Fruit fly (Drosophila melanogaster) whole organism, embryonic: ENCODE results near the gene Sytbeta.

ENCODE experiments used
- CG10147 ChIP-seq: fragments of 200-800 bp; sonication (Bioruptor generic); optimal IDR thresholded peaks from 2 replicates; lab custom pipeline; 2019; ENCODE audit warnings: missing biosample characterization, mild to moderate bottlenecking, missing genetic modification characterization, moderate library complexity
- CG1024 ChIP-seq: fragments of 200-800 bp; sonication (Bioruptor generic); IDR thresholded peaks from 2 replicates; pipeline ENCODE4 v1.3.6; 2022; ENCODE audit warnings: missing biosample characterization, missing genetic modification characterization
- CG10565 ChIP-seq: fragments of 200-800 bp; sonication (Bioruptor generic); optimal IDR thresholded peaks from 3 replicates; lab custom pipeline; 2016; ENCODE audit warnings: missing biosample characterization, mild to moderate bottlenecking, missing genetic modification characterization
- CG10979 ChIP-seq: fragments of 200-800 bp; sonication (Bioruptor generic); optimal IDR thresholded peaks from 2 replicates; lab custom pipeline; 2018; ENCODE audit warnings: missing biosample characterization, mild to moderate bottlenecking, missing genetic modification characterization, moderate library complexity
- CG11456 ChIP-seq: fragments of 200-800 bp; sonication (Bioruptor generic); IDR thresholded peaks from 3 replicates; pipeline ENCODE4 v1.3.6; 2022; ENCODE audit warnings: missing biosample characterization, missing genetic modification characterization
- CG12942 ChIP-seq: fragments of 200-800 bp; sonication (Bioruptor generic); optimal IDR thresholded peaks from 3 replicates; lab custom pipeline; 2016; ENCODE audit warnings: missing biosample characterization, missing genetic modification characterization
- CG13894 ChIP-seq: fragments of 200-800 bp; sonication (Bioruptor generic); optimal IDR thresholded peaks from 3 replicates; lab custom pipeline; 2018; ENCODE audit warnings: missing biosample characterization, mild to moderate bottlenecking, missing genetic modification characterization, moderate library complexity
- CG15269 ChIP-seq: fragments of 200-800 bp; sonication (Bioruptor generic); optimal IDR thresholded peaks from 2 replicates; lab custom pipeline; 2018; ENCODE audit warnings: missing biosample characterization, mild to moderate bottlenecking, missing genetic modification characterization, moderate library complexity
- CG16813 ChIP-seq: fragments of 200-800 bp; sonication (Bioruptor generic); IDR thresholded peaks from 3 replicates; pipeline ENCODE4 v1.3.6; 2022; ENCODE audit warnings: missing biosample characterization, missing genetic modification characterization; ENCODE audit not compliant: partially characterized antibody
- CG18764 ChIP-seq: fragments of 200-800 bp; sonication (Bioruptor generic); optimal IDR thresholded peaks from 3 replicates; lab custom pipeline; 2016; ENCODE audit warnings: missing biosample characterization, missing genetic modification characterization
- CG2712 ChIP-seq: fragments of 200-800 bp; optimal IDR thresholded peaks from 3 replicates; lab custom pipeline; 2019; ENCODE audit warnings: missing biosample characterization, mild to moderate bottlenecking, missing genetic modification characterization, moderate library complexity
- CG31365 ChIP-seq: fragments of 200-800 bp; sonication (Bioruptor generic); optimal IDR thresholded peaks from 2 replicates; lab custom pipeline; 2018; ENCODE audit warnings: missing biosample characterization, mild to moderate bottlenecking, missing genetic modification characterization
- CG34224 ChIP-seq: fragments of 200-800 bp; sonication (Bioruptor generic); IDR thresholded peaks from 3 replicates; pipeline ENCODE4 v1.3.6; 2022; ENCODE audit warnings: missing biosample characterization, missing genetic modification characterization; ENCODE audit not compliant: partially characterized antibody
- CG8765 ChIP-seq: fragments of 200-800 bp; sonication (Bioruptor generic); IDR thresholded peaks from 2 replicates; pipeline ENCODE4 v1.3.6; 2022; ENCODE audit warnings: missing biosample characterization, missing genetic modification characterization
- Camta ChIP-seq: fragments of 200-800 bp; sonication (Bioruptor generic); optimal IDR thresholded peaks from 2 replicates; lab custom pipeline; 2016; ENCODE audit warnings: missing biosample characterization, missing genetic modification characterization
- CkIIα-i1 ChIP-seq: fragments of 200-800 bp; sonication (Bioruptor generic); IDR thresholded peaks from 2 replicates; pipeline ENCODE4 v1.3.6; 2022; ENCODE audit warnings: missing biosample characterization, missing genetic modification characterization
- CrebB ChIP-seq: fragments of 200-800 bp; sonication (Bioruptor generic); optimal IDR thresholded peaks from 3 replicates; lab custom pipeline; 2018; ENCODE audit warnings: missing biosample characterization, mild to moderate bottlenecking, missing genetic modification characterization
- Deaf1 ChIP-seq: fragments of 200-800 bp; optimal IDR thresholded peaks from 3 replicates; lab custom pipeline; 2019; ENCODE audit warnings: missing biosample characterization, mild to moderate bottlenecking, missing genetic modification characterization, moderate library complexity
- Dref ChIP-seq: fragments of 200-800 bp; sonication (Bioruptor generic); IDR thresholded peaks from 2 replicates; pipeline ENCODE4 v1.3.6; 2022; ENCODE audit warnings: missing biosample characterization, missing genetic modification characterization
- Elba2 ChIP-seq: fragments of 200-800 bp; sonication (Bioruptor generic); optimal IDR thresholded peaks from 3 replicates; lab custom pipeline; 2016; ENCODE audit warnings: missing biosample characterization, missing genetic modification characterization
- Fer1 ChIP-seq: fragments of 200-800 bp; sonication (Bioruptor generic); optimal IDR thresholded peaks from 2 replicates; lab custom pipeline; 2017; ENCODE audit warnings: missing biosample characterization, mild to moderate bottlenecking, missing genetic modification characterization
- Gsc ChIP-seq: fragments of 200-800 bp; sonication (Bioruptor generic); IDR thresholded peaks from 2 replicates; pipeline ENCODE4 v1.3.6; 2022; ENCODE audit warnings: missing biosample characterization, missing genetic modification characterization
- H15 ChIP-seq: fragments of 200-800 bp; sonication (Bioruptor generic); IDR thresholded peaks from 3 replicates; pipeline ENCODE4 v1.3.6; 2022; ENCODE audit warnings: missing biosample characterization, missing genetic modification characterization
- Hey ChIP-seq: fragments of 200-800 bp; sonication (Bioruptor generic); optimal IDR thresholded peaks from 3 replicates; lab custom pipeline; 2018; ENCODE audit warnings: missing biosample characterization, mild to moderate bottlenecking, missing genetic modification characterization
- MBD-R2 ChIP-seq: fragments of 200-800 bp; sonication (Bioruptor generic); IDR thresholded peaks from 2 replicates; pipeline ENCODE4 v1.3.6; 2022; ENCODE audit warnings: missing biosample characterization, missing genetic modification characterization
- Rx ChIP-seq: fragments of 200-800 bp; sonication (Bioruptor generic); IDR thresholded peaks from 2 replicates; pipeline ENCODE4 v1.3.6; 2022; ENCODE audit warnings: missing biosample characterization, missing genetic modification characterization
- Six4 ChIP-seq: fragments of 200-800 bp; sonication (Bioruptor generic); optimal IDR thresholded peaks from 2 replicates; lab custom pipeline; 2016; ENCODE audit warnings: missing biosample characterization, missing genetic modification characterization
- Sox102F ChIP-seq: fragments of 200-800 bp; sonication (Bioruptor generic); optimal IDR thresholded peaks from 2 replicates; lab custom pipeline; 2018; ENCODE audit warnings: missing biosample characterization, mild to moderate bottlenecking, missing genetic modification characterization, moderate library complexity
- Vsx1 ChIP-seq: fragments of 200-800 bp; sonication (Bioruptor generic); optimal IDR thresholded peaks from 2 replicates; lab custom pipeline; 2017; ENCODE audit warnings: missing biosample characterization, mild to moderate bottlenecking, missing genetic modification characterization, missing genetic modification reagents
- ap ChIP-seq: fragments of 200-800 bp; sonication (Bioruptor generic); IDR thresholded peaks from 2 replicates; pipeline ENCODE4 v1.3.6; 2022; ENCODE audit warnings: missing biosample characterization, missing genetic modification characterization
- ato ChIP-seq: fragments of 200-800 bp; sonication (Bioruptor generic); IDR thresholded peaks from 2 replicates; pipeline ENCODE4 v1.3.6; 2022; ENCODE audit warnings: missing biosample characterization, missing genetic modification characterization; ENCODE audit not compliant: partially characterized antibody
- cad ChIP-seq: fragments of >200 bp; optimal IDR thresholded peaks from 2 replicates; lab custom pipeline; 2017; ENCODE audit warnings: missing biosample characterization, missing genetic modification characterization
- chinmo ChIP-seq: fragments of 200-800 bp; sonication (Bioruptor generic); IDR thresholded peaks from 4 replicates; pipeline ENCODE4 v1.3.6; 2022; ENCODE audit warnings: missing biosample characterization, missing genetic modification characterization; ENCODE audit not compliant: partially characterized antibody
- dati ChIP-seq: fragments of 200-800 bp; sonication (Bioruptor generic); IDR thresholded peaks from 2 replicates; pipeline ENCODE4 v1.3.6; 2022; ENCODE audit warnings: missing biosample characterization, missing genetic modification characterization
- dm ChIP-seq: fragments of 200-800 bp; sonication (Bioruptor generic); optimal IDR thresholded peaks from 3 replicates; lab custom pipeline; 2016; ENCODE audit warnings: missing biosample characterization, missing genetic modification characterization
- dysf ChIP-seq: fragments of 200-800 bp; sonication (Bioruptor generic); IDR thresholded peaks from 3 replicates; pipeline ENCODE4 v1.3.6; 2022; ENCODE audit warnings: missing biosample characterization, missing genetic modification characterization
- jing ChIP-seq: fragments of 200-800 bp; sonication (Bioruptor generic); optimal IDR thresholded peaks from 2 replicates; lab custom pipeline; 2018; ENCODE audit warnings: missing biosample characterization, mild to moderate bottlenecking, missing genetic modification characterization
- lab ChIP-seq: fragments of 200-800 bp; sonication (Bioruptor generic); optimal IDR thresholded peaks from 3 replicates; lab custom pipeline; 2017; ENCODE audit warnings: missing biosample characterization, missing genetic modification characterization, mild to moderate bottlenecking, moderate library complexity, missing genetic modification reagents
- lola ChIP-seq, 3 experiments: fragments of >200 bp in 2 of 3; fragments of 200-800 bp in 1 of 3; sonication (Bioruptor generic) in 1 of 3; optimal IDR thresholded peaks; 2 replicates each; lab custom pipeline; 2017 to 2019; ENCODE audit warnings: missing biosample characterization in 3 of 3, missing genetic modification characterization in 3 of 3, mild to moderate bottlenecking in 1 of 3, moderate library complexity in 1 of 3
- mirr ChIP-seq: fragments of 200-800 bp; sonication (Bioruptor generic); optimal IDR thresholded peaks from 3 replicates; lab custom pipeline; 2018; ENCODE audit warnings: missing biosample characterization, mild to moderate bottlenecking, missing genetic modification characterization
- odd ChIP-seq: fragments of 200-800 bp; sonication (Bioruptor generic); optimal IDR thresholded peaks from 2 replicates; lab custom pipeline; 2017; ENCODE audit warnings: missing biosample characterization, mild to moderate bottlenecking, missing genetic modification characterization
- peb ChIP-seq: fragments of 200-800 bp; sonication (Bioruptor generic); IDR thresholded peaks from 2 replicates; pipeline ENCODE4 v1.3.6; 2022; ENCODE audit warnings: missing biosample characterization, missing genetic modification characterization
- rib ChIP-seq: fragments of 200-800 bp; sonication (Bioruptor generic); IDR thresholded peaks from 2 replicates; pipeline ENCODE4 v1.3.6; 2022; ENCODE audit warnings: missing biosample characterization, missing genetic modification characterization
- ro ChIP-seq: fragments of 200-800 bp; sonication (Bioruptor generic); IDR thresholded peaks from 2 replicates; pipeline ENCODE4 v1.3.6; 2022; ENCODE audit warnings: missing biosample characterization, missing genetic modification characterization
- salm ChIP-seq: fragments of 200-800 bp; sonication (Bioruptor generic); optimal IDR thresholded peaks from 2 replicates; lab custom pipeline; 2018; ENCODE audit warnings: missing biosample characterization, mild to moderate bottlenecking, missing genetic modification characterization
- schlank ChIP-seq: fragments of 200-800 bp; sonication (Bioruptor generic); optimal IDR thresholded peaks from 2 replicates; lab custom pipeline; 2018; ENCODE audit warnings: missing biosample characterization, mild to moderate bottlenecking, missing genetic modification characterization
- sens-2 ChIP-seq: fragments of 200-800 bp; sonication (Bioruptor generic); IDR thresholded peaks from 2 replicates; pipeline ENCODE4 v1.3.6; 2022; ENCODE audit warnings: missing biosample characterization, missing genetic modification characterization
- seq ChIP-seq: fragments of 200-800 bp; sonication (Bioruptor generic); IDR thresholded peaks from 2 replicates; pipeline ENCODE4 v1.3.6; 2022; ENCODE audit warnings: missing biosample characterization, missing genetic modification characterization
- unpg ChIP-seq: fragments of 200-800 bp; sonication (Bioruptor generic); optimal IDR thresholded peaks from 3 replicates; lab custom pipeline; 2018; ENCODE audit warnings: missing biosample characterization, mild to moderate bottlenecking, missing genetic modification characterization, moderate library complexity

Gene Sytbeta

DNA sequence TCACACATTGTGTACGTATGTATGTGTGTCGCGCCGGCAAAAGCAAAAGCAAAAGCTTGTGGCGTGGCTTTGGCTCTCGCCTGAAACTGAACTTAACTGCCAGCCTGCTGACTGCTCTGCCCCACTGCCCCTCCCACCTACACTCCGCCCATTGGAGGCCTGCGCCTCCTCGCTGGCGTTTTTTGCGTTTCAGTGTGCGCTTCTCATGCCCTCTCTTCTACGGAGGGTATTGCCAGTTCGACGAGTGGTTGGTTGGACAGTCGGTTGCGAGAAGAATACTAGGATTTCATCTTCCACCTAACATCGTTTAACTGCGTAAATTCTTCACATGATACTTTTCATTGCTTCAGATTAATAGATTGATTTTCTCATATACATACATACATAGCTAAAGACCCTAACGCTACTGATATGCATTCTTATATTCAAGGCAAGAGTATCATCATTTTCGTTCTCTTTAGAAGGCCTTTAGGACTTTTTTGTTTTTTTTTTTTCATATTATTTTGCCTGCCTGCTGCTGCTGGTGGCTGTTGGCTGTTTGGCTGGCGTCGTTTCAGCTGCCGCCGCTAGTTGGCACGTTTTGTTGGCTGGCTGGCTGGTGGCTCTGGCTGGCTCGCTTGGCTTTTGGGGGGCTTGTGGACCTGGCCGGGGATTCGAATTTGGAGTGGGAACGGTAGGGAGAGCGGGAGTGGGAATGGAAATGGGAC, 40.2 kb upstream of the Sytbeta start (continued):
- TF ChIP-seq Vsx1 (GFP tag; lab: Kevin White, UChicago) (peak; percentile 36), CG16813 (GFP tag; lab: Robert Waterston, UW) (no peak), CG10565 (no peak), Camta (GFP tag; lab: Kevin White, UChicago) (peak; percentile 45), CG12942 (GFP tag; lab: Kevin White, UChicago) (peak; percentile 41), MBD-R2 (GFP tag; lab: Robert Waterston, UW) (peak; percentile 34; the same call in 1 of the 2 replicates), CkIIα-i1 (GFP tag; lab: Robert Waterston, UW) (no peak), Gsc (GFP tag; lab: Robert Waterston, UW) (0 out of 2 replicates have a peak, but pooled peaks have one; percentile 36), mirr (no peak), ato (GFP tag; lab: Robert Waterston, UW) (no peak), CG10147 (GFP tag; lab: Kevin White, UChicago) (peak; percentile 35), seq (GFP tag; lab: Robert Waterston, UW) (no peak), CG2712 (tag; lab: Kevin White, UChicago) (peak; percentile 56), Elba2 (GFP tag; lab: Kevin White, UChicago) (no peak), CG10979 (tag; lab: Kevin White, UChicago) (peak; percentile 27), cad (GFP tag; lab: Kevin White, UChicago) (no peak), CG11456 (GFP tag; lab: Robert Waterston, UW) (no peak; the same call in 2 of the 3 replicates), CG1024 (no peak), rib (GFP tag; lab: Robert Waterston, UW) (peak; percentile 27; the same call in 1 of the 2 replicates), Six4 (GFP tag; lab: Kevin White, UChicago) (no peak), CG31365 (tag; lab: Kevin White, UChicago) (no peak), CrebB (tag; lab: Kevin White, UChicago) (no peak), chinmo (GFP tag; lab: Robert Waterston, UW) (no peak; the same call in 2 of the 4 replicates), Deaf1 (no peak), ro (GFP tag; lab: Robert Waterston, UW) (no peak; the same call in 1 of the 2 replicates), CG18764 (no peak), CG13894 (no peak), sens-2 (peak; percentile 44; the same call in 1 of the 2 replicates), dysf (GFP tag; lab: Robert Waterston, UW) (peak; percentile 75), CG15269 (tag; lab: Kevin White, UChicago) (peak; percentile 66), Sox102F (GFP tag; lab: Kevin White, UChicago) (peak; percentile 71), dati (GFP tag; lab: Robert Waterston, UW) (no peak), unpg (GFP tag; lab: Kevin White, UChicago) (peak; percentile 47), dm (GFP tag; lab: Kevin White, UChicago) (no peak), Fer1 (GFP tag; lab: Kevin White, UChicago) (peak; percentile 38), lola (GFP tag; optimal IDR thresholded peaks at IDR 0.05; lab: Kevin White, UChicago) (no peak), CG34224 (GFP tag; lab: Robert Waterston, UW) (no peak), salm (tag; lab: Kevin White, UChicago) (peak; percentile 3), schlank (no peak), CG8765 (GFP tag; lab: Robert Waterston, UW) (no peak), Hey (no peak), jing (GFP tag; lab: Kevin White, UChicago) (peak; percentile 14), H15 (0 out of 3 replicates have a peak, but pooled peaks have one; percentile 16), Dref (GFP tag; lab: Robert Waterston, UW) (no peak), odd (GFP tag; lab: Kevin White, UChicago) (no peak), lab (peak; percentile 69), ap (GFP tag; lab: Robert Waterston, UW) (peak; percentile 28; the same call in 1 of the 2 replicates), peb (GFP tag; lab: Robert Waterston, UW) (peak; percentile 56), Rx (GFP tag; lab: Robert Waterston, UW) (0 out of 2 replicates have a peak, but pooled peaks have one; percentile 44)
